Fruit fly (Drosophila melanogaster): ENCODE data around the gene XNP.

The XNP gene

DNA sequence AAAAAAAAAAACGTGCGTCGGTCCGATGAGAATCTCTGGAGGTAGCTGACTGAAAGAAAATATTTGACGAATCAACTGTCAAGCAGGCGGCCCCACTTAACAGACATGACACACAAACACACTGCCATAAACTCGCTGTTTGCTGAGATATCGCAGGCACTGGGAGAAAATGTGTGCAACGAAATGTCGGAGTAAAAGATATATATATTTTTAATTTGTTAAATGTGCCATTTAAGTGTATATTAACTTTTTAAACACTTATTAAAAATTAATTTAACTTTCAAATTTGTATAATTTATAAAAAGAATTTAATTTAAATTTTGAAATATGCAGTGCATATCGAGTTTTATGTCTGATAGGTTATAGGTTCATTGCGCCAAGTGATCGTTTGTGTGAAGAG is 6.5 kb upstream of the XNP start (continued):
- TF ChIP-seq vfl (GFP tag; optimal IDR thresholded peaks at IDR 0.05) (no peak), pb (GFP tag; optimal IDR thresholded peaks at IDR 0.05) (no peak), CG10366 (GFP tag; IDR thresholded peaks at IDR 0.05) (no peak), CG10654 (GFP tag; optimal IDR thresholded peaks at IDR 0.05) (peak; percentile 39), br (optimal IDR thresholded peaks at IDR 0.05) (no peak), CG7357 (GFP tag; IDR thresholded peaks at IDR 0.05) (peak; percentile 30; the same call in 1 of the 3 replicates), ken (GFP tag; IDR thresholded peaks at IDR 0.05) (0 out of 3 replicates have a peak, but pooled peaks have one; percentile 31), CG14667 (GFP tag; IDR thresholded peaks at IDR 0.05) (no peak), grn (GFP tag; optimal IDR thresholded peaks at IDR 0.05) (no peak), so (GFP tag; IDR thresholded peaks at IDR 0.05) (peak; percentile 54; the same call in 1 of the 3 replicates), Camta (GFP tag; optimal IDR thresholded peaks at IDR 0.05) (no peak), CG14710 (tag; optimal IDR thresholded peaks at IDR 0.05) (peak; percentile 69), zen (tag; optimal IDR thresholded peaks at IDR 0.05) (peak; percentile 19), B-H1 (GFP tag; IDR thresholded peaks at IDR 0.05) (no peak), repo (GFP tag; optimal IDR thresholded peaks at IDR 0.05) (no peak), HmgD (GFP tag; optimal IDR thresholded peaks at IDR 0.05) (no peak), hb (GFP tag; IDR thresholded peaks at IDR 0.05; ENCODE audit: partially characterized antibody) (no peak), CG12219 (GFP tag; optimal IDR thresholded peaks at IDR 0.05) (no peak), nmo (GFP tag; optimal IDR thresholded peaks at IDR 0.05) (peak; percentile 76), NK7.1 (GFP tag; optimal IDR thresholded peaks at IDR 0.05) (no peak), cwo (GFP tag; optimal IDR thresholded peaks at IDR 0.05) (peak; percentile 42), CG10565 (GFP tag; optimal IDR thresholded peaks at IDR 0.05) (no peak), CG12071 (GFP tag; optimal IDR thresholded peaks at IDR 0.05) (peak; percentile 11), sug (tag; optimal IDR thresholded peaks at IDR 0.05) (no peak), Elba2 (GFP tag; optimal IDR thresholded peaks at IDR 0.05) (no peak), Gsc (GFP tag; IDR thresholded peaks at IDR 0.05) (no peak), Rfx (GFP tag; IDR thresholded peaks at IDR 0.05) (peak; percentile 65; the same call in 1 of the 2 replicates), BtbVII (GFP tag; optimal IDR thresholded peaks at IDR 0.05) (peak; percentile 58), Hr39 (optimal IDR thresholded peaks at IDR 0.05) (no peak), her (GFP tag; optimal IDR thresholded peaks at IDR 0.05) (no peak), NfI (GFP tag; optimal IDR thresholded peaks at IDR 0.05) (no peak), Fer3 (tag; optimal IDR thresholded peaks at IDR 0.05) (peak; percentile 52), CG10321 (GFP tag; IDR thresholded peaks at IDR 0.05) (no peak), CG11398 (GFP tag; optimal IDR thresholded peaks at IDR 0.05) (no peak), h (optimal IDR thresholded peaks at IDR 0.05) (no peak), CG6272 (GFP tag; IDR thresholded peaks at IDR 0.05) (no peak), CG42726 (GFP tag; IDR thresholded peaks at IDR 0.05; ENCODE audit: partially characterized antibody) (no peak), vvl (GFP tag; IDR thresholded peaks at IDR 0.05) (peak; percentile 71), phol (tag; optimal IDR thresholded peaks at IDR 0.05) (peak; percentile 69), dan (GFP tag; IDR thresholded peaks at IDR 0.05) (no peak), jumu (GFP tag; optimal IDR thresholded peaks at IDR 0.05) (no peak), pnt (GFP tag; optimal IDR thresholded peaks at IDR 0.05) (no peak), CG2116 (GFP tag; optimal IDR thresholded peaks at IDR 0.05) (no peak), Dbx (GFP tag; IDR thresholded peaks at IDR 0.05) (no peak), CG10543 (GFP tag; optimal IDR thresholded peaks at IDR 0.05) (peak; percentile 61), Xbp1 (GFP tag; optimal IDR thresholded peaks at IDR 0.05) (peak; percentile 16), zen2 (GFP tag; IDR thresholded peaks at IDR 0.05; ENCODE audit: partially characterized antibody) (no peak), CG17385 (GFP tag; optimal IDR thresholded peaks at IDR 0.05) (peak; percentile 51), CG3726 (GFP tag; IDR thresholded peaks at IDR 0.05) (no peak), Atf3 (GFP tag; optimal IDR thresholded peaks at IDR 0.05) (no peak), Deaf1 (tag; optimal IDR thresholded peaks at IDR 0.05) (no peak), bab2 (GFP tag; optimal IDR thresholded peaks at IDR 0.05) (no peak), Blimp-1 (GFP tag; optimal IDR thresholded peaks at IDR 0.05) (peak; percentile 77)

Measured in whole organism, embryonic.